Worm (Caenorhabditis elegans) whole organism, young adult: ENCODE data around the gene rps-25.

Source experiments
- B0019.2 ChIP-seq: fragments of 200-800 bp; sonication (Bioruptor generic); conservative IDR thresholded peaks from 2 replicates; pipeline ENCODE4 v1.3.6; 2022; ENCODE audit warnings: missing genetic modification reagents, missing genetic modification characterization, missing compliant biosample characterization
- C06A6.2 ChIP-seq: fragments of 200-800 bp; sonication (Bioruptor generic); conservative IDR thresholded peaks from 2 replicates; pipeline ENCODE4 v1.3.6; 2022; ENCODE audit warnings: missing genetic modification characterization, missing compliant biosample characterization
- F22D6.2 ChIP-seq: sonication (generic microtip); optimal IDR thresholded peaks from 2 replicates; lab custom pipeline; 2016; ENCODE audit warnings: mild to moderate bottlenecking, missing genetic modification characterization, missing compliant biosample characterization
- F33H1.4 ChIP-seq: fragments of 200-800 bp; sonication (Bioruptor generic); IDR thresholded peaks from 2 replicates; pipeline ENCODE4 v1.3.6; 2022; ENCODE audit warnings: missing genetic modification reagents, missing genetic modification characterization, missing compliant biosample characterization
- F37B4.10 ChIP-seq: fragments of 200-800 bp; sonication (Bioruptor generic); IDR thresholded peaks from 2 replicates; pipeline ENCODE4 v1.3.6; 2022; ENCODE audit warnings: missing genetic modification characterization, missing compliant biosample characterization
- F55B11.4 ChIP-seq: sonication (generic microtip); optimal IDR thresholded peaks from 2 replicates; lab custom pipeline; 2016; ENCODE audit warnings: missing compliant biosample characterization, missing genetic modification characterization, borderline replicate concordance; ENCODE audit not compliant: insufficient read depth
- F57C9.4 ChIP-seq: sonication (generic microtip); optimal IDR thresholded peaks from 2 replicates; lab custom pipeline; 2017; ENCODE audit warnings: mild to moderate bottlenecking, missing genetic modification characterization, missing compliant biosample characterization
- Y53F4B.3 ChIP-seq: fragments of 200-800 bp; sonication (Bioruptor generic); IDR thresholded peaks from 2 replicates; pipeline ENCODE4 v1.3.6; 2022; ENCODE audit warnings: missing genetic modification reagents, missing genetic modification characterization, missing compliant biosample characterization
- Y56A3A.18 ChIP-seq: fragments of 200-800 bp; sonication (Bioruptor generic); IDR thresholded peaks from 2 replicates; pipeline ENCODE4 v1.3.6; 2022; ENCODE audit warnings: missing genetic modification reagents, missing genetic modification characterization, missing compliant biosample characterization
- ama-1 ChIP-seq, 3 experiments: fragments of 150-350 bp in 1 of 3; sonication (generic microtip) in 2 of 3; optimal IDR thresholded peaks; 2 replicates each; lab custom pipeline; 2014 to 2018; ENCODE audit warnings: missing biosample characterization in 2 of 3, missing genetic modification characterization in 2 of 3, missing genetic modification reagents in 2 of 3
- atf-7 ChIP-seq: sonication (generic microtip); optimal IDR thresholded peaks from 2 replicates; lab custom pipeline; 2017; ENCODE audit warnings: mild to moderate bottlenecking, missing genetic modification characterization, missing compliant biosample characterization
- bed-1 ChIP-seq: fragments of 200-800 bp; sonication (Bioruptor generic); IDR thresholded peaks from 2 replicates; pipeline ENCODE4 v1.3.6; 2022; ENCODE audit warnings: missing genetic modification reagents, missing genetic modification characterization, missing compliant biosample characterization
- bed-2 ChIP-seq: fragments of 200-800 bp; sonication (Bioruptor generic); IDR thresholded peaks from 2 replicates; pipeline ENCODE4 v1.3.6; 2022; ENCODE audit warnings: missing genetic modification reagents, missing genetic modification characterization, missing compliant biosample characterization
- efl-1 ChIP-seq: fragments of 150-350 bp; optimal IDR thresholded peaks from 2 replicates; lab custom pipeline; 2014; ENCODE audit warnings: missing biosample characterization, missing genetic modification reagents, missing genetic modification characterization
- egl-44 ChIP-seq: fragments of 200-800 bp; sonication (Bioruptor generic); IDR thresholded peaks from 2 replicates; pipeline ENCODE4 v1.3.6; 2022; ENCODE audit warnings: missing genetic modification reagents, missing genetic modification characterization, missing compliant biosample characterization
- ekl-4 ChIP-seq: fragments of 200-800 bp; sonication (Bioruptor generic); IDR thresholded peaks from 2 replicates; pipeline ENCODE4 v1.3.6; 2022; ENCODE audit warnings: missing genetic modification reagents, missing genetic modification characterization, missing compliant biosample characterization
- fkh-3 ChIP-seq: sonication (generic microtip); optimal IDR thresholded peaks from 2 replicates; lab custom pipeline; 2016; ENCODE audit warnings: mild to moderate bottlenecking, missing genetic modification characterization, missing compliant biosample characterization
- hmg-20 ChIP-seq: fragments of 200-800 bp; sonication (Bioruptor generic); IDR thresholded peaks from 2 replicates; pipeline ENCODE4 v1.3.6; 2022; ENCODE audit warnings: missing genetic modification reagents, missing genetic modification characterization, missing compliant biosample characterization
- let-607 ChIP-seq, 2 experiments: fragments of 200-800 bp in 1 of 2; sonication (Bioruptor generic) in 1 of 2; sonication (generic microtip) in 1 of 2; optimal IDR thresholded peaks; 2 replicates each; lab custom pipeline; 2016 to 2018; ENCODE audit warnings: mild to moderate bottlenecking in 2 of 2, missing compliant biosample characterization in 2 of 2, missing genetic modification characterization in 2 of 2, moderate library complexity in 2 of 2, missing genotype in 1 of 2
- lsy-27 ChIP-seq: sonication (generic microtip); optimal IDR thresholded peaks from 2 replicates; lab custom pipeline; 2017; ENCODE audit warnings: missing genetic modification characterization, mild to moderate bottlenecking, missing compliant biosample characterization, antibody characterized with exemption, missing genotype, borderline replicate concordance; ENCODE audit not compliant: insufficient read depth
- mes-4 ChIP-seq: sonication (generic microtip); optimal IDR thresholded peaks from 2 replicates; lab custom pipeline; 2016; ENCODE audit warnings: missing genotype, missing genetic modification characterization, missing compliant biosample characterization
- nfya-1 ChIP-seq: sonication (generic microtip); optimal IDR thresholded peaks from 2 replicates; lab custom pipeline; 2017; ENCODE audit warnings: antibody characterized with exemption, missing compliant biosample characterization, missing genetic modification characterization, borderline replicate concordance; ENCODE audit not compliant: insufficient read depth
- nhr-179 ChIP-seq: sonication (generic microtip); optimal IDR thresholded peaks from 2 replicates; lab custom pipeline; 2016; ENCODE audit warnings: mild to moderate bottlenecking, missing genetic modification characterization, missing compliant biosample characterization
- nhr-80 ChIP-seq: sonication (generic microtip); optimal IDR thresholded peaks from 2 replicates; lab custom pipeline; 2016; ENCODE audit warnings: missing genetic modification characterization, missing compliant biosample characterization
- pha-4 ChIP-seq: fragments of 150-350 bp; sonication (generic microtip); optimal IDR thresholded peaks from 2 replicates; lab custom pipeline; 2014; ENCODE audit warnings: missing biosample characterization, missing genetic modification reagents, missing genetic modification characterization
- rcor-1 ChIP-seq: fragments of 200-800 bp; sonication (Bioruptor generic); IDR thresholded peaks from 2 replicates; pipeline ENCODE4 v1.3.6; 2022; ENCODE audit warnings: missing genetic modification reagents, missing genetic modification characterization, missing compliant biosample characterization
- snpc-1.3 ChIP-seq: sonication (generic microtip); optimal IDR thresholded peaks from 2 replicates; lab custom pipeline; 2017; ENCODE audit warnings: missing genetic modification characterization, mild to moderate bottlenecking, missing compliant biosample characterization, antibody characterized with exemption, moderate library complexity, missing genotype, missing genetic modification reagents; ENCODE audit not compliant: insufficient read depth
- tbp1 ChIP-seq: fragments of 200-800 bp; sonication (Bioruptor generic); optimal IDR thresholded peaks from 2 replicates; lab custom pipeline; 2018; ENCODE audit warnings: mild to moderate bottlenecking, missing genetic modification characterization, missing compliant biosample characterization
- zim-3 ChIP-seq: sonication (generic microtip); optimal IDR thresholded peaks from 2 replicates; lab custom pipeline; 2017; ENCODE audit warnings: mild to moderate bottlenecking, missing genetic modification characterization, moderate library complexity, missing compliant biosample characterization
- ztf-25 ChIP-seq: fragments of 200-800 bp; sonication (Bioruptor generic); IDR thresholded peaks from 2 replicates; pipeline ENCODE4 v1.3.6; 2022; ENCODE audit warnings: missing genetic modification reagents, missing genetic modification characterization, missing compliant biosample characterization
- ztf-28 ChIP-seq: fragments of 200-800 bp; sonication (Bioruptor generic); IDR thresholded peaks from 2 replicates; pipeline ENCODE4 v1.3.6; 2022; ENCODE audit warnings: missing genetic modification reagents, missing genetic modification characterization, missing compliant biosample characterization

rps-25 gene

ce11 chrIV:5923112-5923511 lies 24.3 kb downstream of the rps-25 start:
- no peak for TF ChIP-seq ztf-28 (GFP tag; lab: Robert Waterston, UW)
- TF ChIP-seq ekl-4 (GFP tag; lab: Robert Waterston, UW) = no peak
- no peak for TF ChIP-seq lsy-27 (tag; lab: Kevin White, UChicago)
- no peak for TF ChIP-seq F55B11.4 (tag; lab: Kevin White, UChicago)
- no peak for TF ChIP-seq tbp1
- no peak for TF ChIP-seq Y56A3A.18 (GFP tag; lab: Robert Waterston, UW)

DNA sequence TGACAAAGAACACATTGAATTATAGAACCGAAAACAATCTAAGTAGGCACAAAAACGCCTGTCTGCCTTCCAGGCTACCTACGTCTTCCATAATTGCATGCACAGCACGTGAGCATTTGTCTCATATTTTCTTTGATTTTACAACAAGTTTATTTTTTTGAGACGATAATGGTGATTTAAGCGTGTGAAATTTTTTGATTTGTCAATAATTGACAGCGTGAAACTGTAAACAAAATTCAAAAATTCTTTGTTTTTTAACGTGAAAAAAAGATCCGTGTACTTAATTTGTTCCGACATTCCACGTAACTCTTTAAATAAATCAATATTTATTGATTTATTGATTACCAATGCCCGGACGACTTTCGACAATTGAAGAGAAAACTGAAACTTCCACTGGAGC lies 30.4 kb downstream of the rps-25 start, which contains the start of gene dhhc-13:
dhhc-13 (plus strand) TSS at position 301 of the 400 bp plus-strand sequence.
- no peak for TF ChIP-seq ekl-4 (GFP tag; lab: Robert Waterston, UW)
- TF ChIP-seq hmg-20 (GFP tag; lab: Robert Waterston, UW) = no peak

DNA sequence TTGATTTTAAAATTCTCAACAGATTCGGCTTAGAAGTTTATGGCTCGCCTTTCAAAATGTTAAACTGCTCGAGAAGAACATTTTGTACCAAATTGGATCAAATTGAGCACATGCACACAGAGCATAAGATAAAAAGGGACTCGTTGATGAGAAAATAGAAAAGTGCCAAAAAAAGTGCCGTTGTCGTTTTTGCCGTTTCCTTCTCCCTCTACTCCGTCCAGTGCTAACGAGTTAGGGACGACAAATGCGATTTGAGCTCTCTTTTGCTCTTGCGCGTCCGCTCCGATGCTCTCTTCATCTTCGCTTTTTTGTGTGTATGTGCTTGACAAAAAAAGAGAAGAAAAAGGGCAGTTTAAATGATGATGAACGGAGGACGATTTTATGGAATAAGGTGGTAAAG lies 32.3 kb downstream of the rps-25 start:
- TF ChIP-seq mes-4 (tag; lab: Kevin White, UChicago) (no peak), lsy-27 (tag; lab: Kevin White, UChicago) (no peak), B0019.2 (GFP tag; lab: Robert Waterston, UW) (no peak), egl-44 (GFP tag; lab: Robert Waterston, UW) (no peak), efl-1 (GFP tag; lab: Kevin White, UChicago) (no peak), rcor-1 (GFP tag; lab: Robert Waterston, UW) (no peak), F22D6.2 (tag; lab: Kevin White, UChicago) (no peak), F37B4.10 (no peak), F33H1.4 (GFP tag; lab: Robert Waterston, UW) (no peak), let-607 (tag; optimal IDR thresholded peaks at IDR 0.05; lab: Kevin White, UChicago) (no peak), nhr-80 (tag; lab: Kevin White, UChicago) (no peak), C06A6.2 (GFP tag; lab: Robert Waterston, UW) (no peak), pha-4 (tag; lab: Kevin White, UChicago) (no peak)

DNA sequence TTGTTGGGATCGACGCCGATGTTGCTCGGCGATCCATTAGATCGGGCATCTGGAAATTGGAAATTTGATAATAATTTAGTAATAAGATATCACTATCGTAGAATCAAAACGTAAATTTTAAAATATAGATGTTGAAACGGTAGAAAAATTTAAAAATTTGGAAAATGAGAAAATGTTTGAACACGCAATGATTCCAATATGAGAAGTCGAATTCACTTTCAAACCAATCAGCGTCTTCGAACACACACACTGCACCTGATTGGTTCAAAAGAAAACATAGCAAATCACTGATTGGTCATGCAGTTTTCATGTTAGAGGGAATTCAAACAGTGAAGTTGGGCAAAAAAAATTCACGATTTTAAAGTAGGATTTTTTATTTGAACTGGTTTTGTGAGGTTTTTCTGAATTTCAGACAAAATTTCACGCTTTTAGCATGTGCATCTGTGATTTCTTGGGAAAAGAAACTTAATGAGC lies 44.1 kb downstream of the rps-25 start, which contains the start of gene H04M03.12:
H04M03.12 (minus strand) TSS at position 51 of the 474 bp plus-strand sequence.
- TF ChIP-seq Y53F4B.3 (GFP tag; lab: Robert Waterston, UW) = no peak
- no peak for TF ChIP-seq zim-3
- TF ChIP-seq ekl-4 (GFP tag; lab: Robert Waterston, UW) = no peak
- no peak for TF ChIP-seq F57C9.4 (tag; lab: Kevin White, UChicago)
- TF ChIP-seq ztf-25 (GFP tag; lab: Robert Waterston, UW) = no peak
- TF ChIP-seq snpc-1.3 = no peak
- no peak for TF ChIP-seq fkh-3 (tag; lab: Kevin White, UChicago)
- no peak for TF ChIP-seq ama-1 (optimal IDR thresholded peaks at IDR 0.05; lab: Kevin White, UChicago)
- TF ChIP-seq ama-1 (GFP tag; optimal IDR thresholded peaks at IDR 0.05; lab: Kevin White, UChicago) = no peak
- no peak for TF ChIP-seq nfya-1 (tag; lab: Kevin White, UChicago)
- TF ChIP-seq pha-4 (tag; lab: Kevin White, UChicago) = no peak
- TF ChIP-seq bed-1 = no peak
- TF ChIP-seq B0019.2 (GFP tag; lab: Robert Waterston, UW) = no peak
- TF ChIP-seq bed-2 (GFP tag; lab: Robert Waterston, UW) = no peak
- no peak for TF ChIP-seq nhr-179
- TF ChIP-seq atf-7 (tag; lab: Kevin White, UChicago) = no peak
